Fruit fly (Drosophila melanogaster) Kc167 (cell line): ENCODE data around the gene CG34242.

Experiments
- Myc ChIP-seq: fragments of >200 bp; optimal IDR thresholded peaks from 2 replicates; lab custom pipeline; 2017; ENCODE audit warnings: missing external identifiers
- Sin3A ChIP-seq: fragments of >200 bp; optimal IDR thresholded peaks from 2 replicates; lab custom pipeline; 2018; ENCODE audit warnings: missing external identifiers
- h ChIP-seq: fragments of >200 bp; optimal IDR thresholded peaks from 3 replicates; lab custom pipeline; 2018; ENCODE audit warnings: missing external identifiers
- insv ChIP-seq: fragments of >200 bp; optimal IDR thresholded peaks from 3 replicates; lab custom pipeline; 2018; ENCODE audit warnings: missing external identifiers
- psq ChIP-seq: fragments of >200 bp; optimal IDR thresholded peaks from 2 replicates; lab custom pipeline; 2017; ENCODE audit warnings: missing external identifiers
- ttk ChIP-seq: sonication (Bioruptor generic); optimal IDR thresholded peaks from 2 replicates; lab custom pipeline; 2017; ENCODE audit warnings: missing external identifiers

CG34242 gene

dm6 chr3L:12533392-12534070 is at the start of gene CG34242, which contains the start of gene Tsf2:
Gene CG34242 (plus strand): TSS chr3L:12533996.
Gene Tsf2 (minus strand): TSS chr3L:12533724.
- TF ChIP-seq psq (lab: Kevin White, UChicago) (no peak), Myc (lab: Kevin White, UChicago) (no peak), insv (no peak), h (lab: Kevin White, UChicago) (no peak), ttk (lab: Kevin White, UChicago) (no peak), Sin3A (no peak)

- TF ChIP-seq Myc (lab: Kevin White, UChicago) (no peak), psq (lab: Kevin White, UChicago) (no peak), insv (no peak), h (lab: Kevin White, UChicago) (no peak), Sin3A (no peak), ttk (lab: Kevin White, UChicago) (no peak)
Observed at dm6 chr3L:12484464-12484863, 49.3 kb upstream of the CG34242 start.

dm6 chr3L:12484948-12485347 is 48.8 kb upstream of the CG34242 start, which contains the start of gene CG10663:
Gene CG10663 (minus strand): TSS chr3L:12485035.
- TF ChIP-seq psq (lab: Kevin White, UChicago) (no peak), h (lab: Kevin White, UChicago) (no peak), insv (no peak), ttk (lab: Kevin White, UChicago) (no peak), Myc (lab: Kevin White, UChicago) (no peak), Sin3A (no peak)

- TF ChIP-seq Myc (lab: Kevin White, UChicago): no peak
- no peak for TF ChIP-seq h (lab: Kevin White, UChicago)
Observed at dm6 chr3L:12486175-12486574, 47.6 kb upstream of the CG34242 start.

- TF ChIP-seq insv: no peak
- TF ChIP-seq h (lab: Kevin White, UChicago): no peak
- no peak for TF ChIP-seq ttk (lab: Kevin White, UChicago)
- TF ChIP-seq psq (lab: Kevin White, UChicago): no peak
Observed at dm6 chr3L:12489952-12490351, 43.8 kb upstream of the CG34242 start.

dm6 chr3L:12490418-12491035 is 43.3 kb upstream of the CG34242 start, which contains the start of gene CG10660:
Gene CG10660 (minus strand): TSS chr3L:12490676.
- TF ChIP-seq psq (lab: Kevin White, UChicago): no peak
- no peak for TF ChIP-seq insv
- TF ChIP-seq Myc (lab: Kevin White, UChicago): no peak
- TF ChIP-seq ttk (lab: Kevin White, UChicago): no peak
- no peak for TF ChIP-seq h (lab: Kevin White, UChicago)
- no peak for TF ChIP-seq Sin3A

dm6 chr3L:12494273-12494672 is 39.5 kb upstream of the CG34242 start:
- TF ChIP-seq psq (lab: Kevin White, UChicago): no peak
- no peak for TF ChIP-seq Sin3A
- TF ChIP-seq insv: no peak
- no peak for TF ChIP-seq Myc (lab: Kevin White, UChicago)
- TF ChIP-seq ttk (lab: Kevin White, UChicago): no peak
- TF ChIP-seq h (lab: Kevin White, UChicago): no peak

- TF ChIP-seq insv (no peak), psq (lab: Kevin White, UChicago) (no peak), Sin3A (no peak), ttk (lab: Kevin White, UChicago) (no peak), h (lab: Kevin White, UChicago) (no peak), Myc (lab: Kevin White, UChicago) (no peak)
Observed at dm6 chr3L:12495312-12495725, 38.5 kb upstream of the CG34242 start.

- TF ChIP-seq h (lab: Kevin White, UChicago): no peak
- TF ChIP-seq insv: no peak
- TF ChIP-seq Sin3A: no peak
- TF ChIP-seq Myc (lab: Kevin White, UChicago): no peak
- no peak for TF ChIP-seq ttk (lab: Kevin White, UChicago)
- no peak for TF ChIP-seq psq (lab: Kevin White, UChicago)
Observed at dm6 chr3L:12496428-12497344, 37.1 kb upstream of the CG34242 start, which contains the start of gene CG10657. Gene CG10657 (minus strand): TSS chr3L:12497216.

- TF ChIP-seq ttk (lab: Kevin White, UChicago): no peak
- TF ChIP-seq h (lab: Kevin White, UChicago): no peak
- no peak for TF ChIP-seq psq (lab: Kevin White, UChicago)
- no peak for TF ChIP-seq Sin3A
- no peak for TF ChIP-seq insv
- no peak for TF ChIP-seq Myc (lab: Kevin White, UChicago)
Observed at dm6 chr3L:12501249-12501648, 32.5 kb upstream of the CG34242 start, which contains the start of the genes CG10638 and CG10681. Gene CG10638 (minus strand): TSS chr3L:12501311. Gene CG10681 (plus strand): TSS chr3L:12501513.

dm6 chr3L:12503865-12504650 is 29.7 kb upstream of the CG34242 start, which contains the start of the genes CG10646 and vih:
Gene CG10646 (minus strand): TSS chr3L:12503894.
Gene vih (plus strand): TSS chr3L:12504292.
- TF ChIP-seq Myc (lab: Kevin White, UChicago) (no peak), ttk (lab: Kevin White, UChicago) (no peak), psq (lab: Kevin White, UChicago) (no peak), h (lab: Kevin White, UChicago) (no peak), insv (no peak), Sin3A (no peak)
